Worm (Caenorhabditis elegans) whole organism, mixed stage, embryonic: ENCODE measurements around the gene C45G9.14.

ENCODE experiments used
- M03D4.4 ChIP-seq: sonication (generic microtip); optimal IDR thresholded peaks from 2 replicates; lab custom pipeline; 2017; ENCODE audit warnings: mild to moderate bottlenecking, missing genetic modification characterization, missing compliant biosample characterization
- bed-3 ChIP-seq: fragments of 200-800 bp; sonication (Bioruptor generic); optimal IDR thresholded peaks from 3 replicates; lab custom pipeline; 2018; ENCODE audit warnings: mild to moderate bottlenecking, missing genetic modification characterization, moderate library complexity, missing compliant biosample characterization
- blmp-1 ChIP-seq: fragments of 150-350 bp; optimal IDR thresholded peaks from 2 replicates; lab custom pipeline; 2014; ENCODE audit warnings: missing biosample characterization, missing genetic modification characterization
- ceh-39 ChIP-seq: fragments of 150-350 bp; optimal IDR thresholded peaks from 2 replicates; lab custom pipeline; 2014; ENCODE audit warnings: missing biosample characterization, missing genetic modification characterization
- ceh-43 ChIP-seq: fragments of 200-800 bp; sonication (Bioruptor generic); optimal IDR thresholded peaks from 2 replicates; lab custom pipeline; 2018; ENCODE audit warnings: mild to moderate bottlenecking, missing genetic modification characterization, moderate library complexity, missing compliant biosample characterization
- ceh-83 ChIP-seq: fragments of 200-800 bp; sonication (Bioruptor generic); optimal IDR thresholded peaks from 2 replicates; lab custom pipeline; 2018; ENCODE audit warnings: mild to moderate bottlenecking, missing genetic modification characterization, missing compliant biosample characterization
- ces-1 ChIP-seq: fragments of 150-350 bp; optimal IDR thresholded peaks from 2 replicates; lab custom pipeline; 2014; ENCODE audit warnings: missing biosample characterization, missing genetic modification reagents, missing genetic modification characterization
- cnd-1 ChIP-seq: fragments of 200-800 bp; sonication (Bioruptor generic); optimal IDR thresholded peaks from 2 replicates; lab custom pipeline; 2018; ENCODE audit warnings: mild to moderate bottlenecking, missing genetic modification characterization, missing compliant biosample characterization
- drap-1 ChIP-seq: fragments of 200-800 bp; sonication (Bioruptor generic); optimal IDR thresholded peaks from 3 replicates; lab custom pipeline; 2018; ENCODE audit warnings: mild to moderate bottlenecking, missing genetic modification characterization, missing compliant biosample characterization
- elt-1 ChIP-seq: sonication (generic microtip); optimal IDR thresholded peaks from 2 replicates; lab custom pipeline; 2017; ENCODE audit warnings: missing genetic modification characterization, mild to moderate bottlenecking, missing compliant biosample characterization, antibody characterized with exemption, moderate library complexity, borderline replicate concordance; ENCODE audit not compliant: insufficient read depth
- elt-3 ChIP-seq: fragments of 150-350 bp; optimal IDR thresholded peaks from 2 replicates; lab custom pipeline; 2014; ENCODE audit warnings: missing biosample characterization, missing genetic modification characterization
- flh-1 ChIP-seq: fragments of 200-800 bp; sonication (Bioruptor generic); optimal IDR thresholded peaks from 2 replicates; lab custom pipeline; 2018; ENCODE audit warnings: mild to moderate bottlenecking, missing genetic modification characterization, moderate library complexity, missing compliant biosample characterization
- ham-2 ChIP-seq: fragments of 200-800 bp; sonication (Bioruptor generic); optimal IDR thresholded peaks from 2 replicates; lab custom pipeline; 2018; ENCODE audit warnings: mild to moderate bottlenecking, missing genetic modification characterization, missing compliant biosample characterization
- hlh-1 ChIP-seq: fragments of 150-350 bp; optimal IDR thresholded peaks from 2 replicates; lab custom pipeline; 2014; ENCODE audit warnings: missing biosample characterization, missing genetic modification reagents, missing genetic modification characterization
- lin-13 ChIP-seq: fragments of 150-350 bp; optimal IDR thresholded peaks from 2 replicates; lab custom pipeline; 2014; ENCODE audit warnings: missing biosample characterization, missing genetic modification characterization
- lin-32 ChIP-seq: fragments of 200-800 bp; sonication (Bioruptor generic); optimal IDR thresholded peaks from 2 replicates; lab custom pipeline; 2018; ENCODE audit warnings: mild to moderate bottlenecking, missing genetic modification characterization, missing compliant biosample characterization
- lsy-2 ChIP-seq: fragments of 150-350 bp; optimal IDR thresholded peaks from 2 replicates; lab custom pipeline; 2014; ENCODE audit warnings: missing biosample characterization, missing genetic modification characterization
- mab-5 ChIP-seq: fragments of 150-350 bp; optimal IDR thresholded peaks from 2 replicates; lab custom pipeline; 2014; ENCODE audit warnings: missing biosample characterization, missing genetic modification characterization
- mep-1 ChIP-seq: fragments of 150-350 bp; optimal IDR thresholded peaks from 2 replicates; lab custom pipeline; 2017; ENCODE audit warnings: missing biosample characterization, missing genetic modification reagents, missing genetic modification characterization, inconsistent platforms
- mls-2 ChIP-seq: sonication (generic microtip); optimal IDR thresholded peaks from 2 replicates; lab custom pipeline; 2016; ENCODE audit warnings: mild to moderate bottlenecking, missing genetic modification characterization, moderate library complexity, missing compliant biosample characterization
- nhr-12 ChIP-seq: fragments of 150-350 bp; optimal IDR thresholded peaks from 2 replicates; lab custom pipeline; 2014; ENCODE audit warnings: missing biosample characterization, missing genetic modification characterization
- nhr-2 ChIP-seq: fragments of 150-350 bp; optimal IDR thresholded peaks from 2 replicates; lab custom pipeline; 2014; ENCODE audit warnings: missing biosample characterization, missing genetic modification characterization
- nhr-237 ChIP-seq: fragments of 150-350 bp; optimal IDR thresholded peaks from 2 replicates; lab custom pipeline; 2014; ENCODE audit warnings: missing biosample characterization, missing genetic modification characterization
- nhr-28 ChIP-seq: fragments of 150-350 bp; optimal IDR thresholded peaks from 2 replicates; lab custom pipeline; 2014; ENCODE audit warnings: missing biosample characterization, missing genetic modification characterization
- nhr-76 ChIP-seq: sonication (generic microtip); optimal IDR thresholded peaks from 2 replicates; lab custom pipeline; 2017; ENCODE audit warnings: missing biosample characterization, missing genetic modification characterization
- pha-4 ChIP-seq: fragments of 150-350 bp; optimal IDR thresholded peaks from 2 replicates; lab custom pipeline; 2018; ENCODE audit warnings: missing biosample characterization, missing genetic modification reagents, missing genetic modification characterization
- sem-2 ChIP-seq: fragments of 200-800 bp; sonication (Bioruptor generic); optimal IDR thresholded peaks from 2 replicates; lab custom pipeline; 2018; ENCODE audit warnings: mild to moderate bottlenecking, missing genetic modification characterization, missing compliant biosample characterization
- snpc-4 ChIP-seq: fragments of 150-350 bp; optimal IDR thresholded peaks from 2 replicates; lab custom pipeline; 2014; ENCODE audit warnings: missing biosample characterization, missing genetic modification characterization
- sptf-1 ChIP-seq: sonication (generic microtip); optimal IDR thresholded peaks from 2 replicates; lab custom pipeline; 2017; ENCODE audit warnings: mild to moderate bottlenecking, missing genetic modification characterization, moderate library complexity, missing compliant biosample characterization
- tbx-8 ChIP-seq: fragments of 200-800 bp; sonication (Bioruptor generic); optimal IDR thresholded peaks from 2 replicates; lab custom pipeline; 2018; ENCODE audit warnings: mild to moderate bottlenecking, missing genetic modification characterization, moderate library complexity, missing compliant biosample characterization
- unc-120 ChIP-seq: sonication (generic microtip); optimal IDR thresholded peaks from 2 replicates; lab custom pipeline; 2017; ENCODE audit warnings: missing genetic modification characterization, missing compliant biosample characterization; ENCODE audit not compliant: poor library complexity, severe bottlenecking
- unc-39 ChIP-seq: fragments of 150-350 bp; optimal IDR thresholded peaks from 2 replicates; lab custom pipeline; 2014; ENCODE audit warnings: missing biosample characterization, missing genetic modification characterization
- unc-62 ChIP-seq: fragments of 150-350 bp; optimal IDR thresholded peaks from 2 replicates; lab custom pipeline; 2014; ENCODE audit warnings: missing biosample characterization, missing genetic modification reagents, missing genetic modification characterization
- zip-8 ChIP-seq: fragments of 150-350 bp; optimal IDR thresholded peaks from 2 replicates; lab custom pipeline; 2014; ENCODE audit warnings: missing biosample characterization, missing genetic modification characterization
- ztf-11 ChIP-seq: fragments of 150-350 bp; optimal IDR thresholded peaks from 2 replicates; lab custom pipeline; 2014; ENCODE audit warnings: missing biosample characterization, missing genetic modification characterization

C45G9.14 gene

DNA sequence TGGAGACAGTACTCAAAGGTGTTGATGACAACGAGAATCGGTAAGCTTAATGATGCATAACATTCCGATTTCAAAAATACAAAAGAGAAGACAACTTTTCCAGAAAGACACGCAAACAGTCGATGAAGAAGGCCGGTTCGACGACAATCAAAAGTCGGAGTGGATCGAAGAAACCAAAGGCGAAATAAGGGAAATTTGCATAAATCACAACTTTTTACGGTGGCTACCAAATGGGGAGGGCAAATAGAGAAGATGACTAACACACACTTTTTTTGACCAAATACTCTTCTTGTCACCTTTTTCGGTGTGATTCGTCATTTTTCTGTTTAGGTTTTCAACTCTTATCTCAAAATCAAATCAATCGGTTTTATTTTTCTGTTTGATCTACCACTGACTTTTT, 8.7 kb upstream of the C45G9.14 start, which contains the start of gene C45G9.6:
C45G9.6 (plus strand) TSS at position 301 of the 400 bp plus-strand sequence.
- TF ChIP-seq blmp-1 (no peak), elt-3 (tag; lab: Kevin White, UChicago) (no peak), drap-1 (GFP tag; lab: Kevin White, UChicago) (no peak), unc-39 (tag; lab: Kevin White, UChicago) (no peak), mab-5 (no peak), nhr-2 (tag; lab: Kevin White, UChicago) (no peak), M03D4.4 (tag; lab: Kevin White, UChicago) (no peak), mls-2 (no peak), elt-1 (tag; lab: Kevin White, UChicago) (no peak), tbx-8 (GFP tag; lab: Kevin White, UChicago) (no peak), ham-2 (GFP tag; lab: Kevin White, UChicago) (no peak)

DNA sequence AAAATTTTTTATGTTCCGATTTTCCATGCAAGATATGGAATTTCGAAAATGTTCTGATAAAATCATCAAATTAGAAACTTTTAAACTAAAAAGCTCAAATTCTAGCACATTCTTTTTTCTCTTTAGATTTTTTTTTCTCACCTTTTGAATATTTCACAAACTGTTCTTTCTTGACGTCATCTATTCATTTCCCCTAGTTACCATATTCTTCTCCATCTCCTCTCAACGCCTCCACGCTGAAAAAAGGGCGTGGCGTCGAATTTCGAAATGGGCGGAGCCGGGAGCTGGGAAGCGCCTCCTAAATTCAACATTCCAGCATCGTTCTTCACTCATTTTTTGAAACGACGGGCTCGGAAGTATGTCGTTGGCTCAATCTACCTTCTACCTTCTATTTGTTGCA, 2.7 kb upstream of the C45G9.14 start, which contains the start of gene nlp-43:
nlp-43 (plus strand) TSS at position 301 of the 400 bp plus-strand sequence.
- TF ChIP-seq nhr-237 (no peak), zip-8 (no peak), mls-2 (no peak), lin-13 (tag; lab: Kevin White, UChicago) (no peak), sptf-1 (tag; lab: Kevin White, UChicago) (no peak), hlh-1 (tag; lab: Kevin White, UChicago) (no peak), blmp-1 (no peak)

- TF ChIP-seq unc-62 (GFP tag; lab: Kevin White, UChicago) (no peak), elt-1 (tag; lab: Kevin White, UChicago) (no peak), mep-1 (tag; lab: Kevin White, UChicago) (peak; percentile 63), M03D4.4 (tag; lab: Kevin White, UChicago) (no peak), nhr-2 (tag; lab: Kevin White, UChicago) (no peak), unc-39 (tag; lab: Kevin White, UChicago) (no peak), nhr-76 (tag; lab: Kevin White, UChicago) (no peak), sem-2 (GFP tag; lab: Kevin White, UChicago) (no peak), lsy-2 (no peak), snpc-4 (tag; lab: Kevin White, UChicago) (no peak), ces-1 (GFP tag; lab: Kevin White, UChicago) (peak; percentile 91), ceh-83 (GFP tag; lab: Kevin White, UChicago) (no peak), nhr-12 (tag; lab: Kevin White, UChicago) (no peak), ham-2 (GFP tag; lab: Kevin White, UChicago) (no peak), ztf-11 (tag; lab: Kevin White, UChicago) (no peak)
Measured at ce11 chrIII:5047175-5047574, 2.4 kb downstream of the C45G9.14 start, which contains the start of gene txbp-3. TSS of gene txbp-3 (minus strand) at chrIII:5047459.

- no peak for TF ChIP-seq ces-1 (GFP tag; lab: Kevin White, UChicago)
- no peak for TF ChIP-seq snpc-4 (tag; lab: Kevin White, UChicago)
- TF ChIP-seq nhr-237: no peak
- no peak for TF ChIP-seq elt-3 (tag; lab: Kevin White, UChicago)
- TF ChIP-seq drap-1 (GFP tag; lab: Kevin White, UChicago): no peak
- TF ChIP-seq nhr-2 (tag; lab: Kevin White, UChicago): no peak
- TF ChIP-seq bed-3: no peak
- TF ChIP-seq cnd-1 (tag; lab: Kevin White, UChicago): no peak
- TF ChIP-seq unc-120: no peak
- TF ChIP-seq lin-13 (tag; lab: Kevin White, UChicago): no peak
- no peak for TF ChIP-seq ceh-39 (tag; lab: Kevin White, UChicago)
- TF ChIP-seq elt-1 (tag; lab: Kevin White, UChicago): no peak
- no peak for TF ChIP-seq mls-2
- no peak for TF ChIP-seq ceh-43 (GFP tag; lab: Kevin White, UChicago)
- no peak for TF ChIP-seq pha-4 (tag; lab: Kevin White, UChicago)
Measured at ce11 chrIII:5047740-5048139, 2.9 kb downstream of the C45G9.14 start, which contains the start of gene C45G9.5. TSS of gene C45G9.5 (plus strand) at chrIII:5048117.

DNA sequence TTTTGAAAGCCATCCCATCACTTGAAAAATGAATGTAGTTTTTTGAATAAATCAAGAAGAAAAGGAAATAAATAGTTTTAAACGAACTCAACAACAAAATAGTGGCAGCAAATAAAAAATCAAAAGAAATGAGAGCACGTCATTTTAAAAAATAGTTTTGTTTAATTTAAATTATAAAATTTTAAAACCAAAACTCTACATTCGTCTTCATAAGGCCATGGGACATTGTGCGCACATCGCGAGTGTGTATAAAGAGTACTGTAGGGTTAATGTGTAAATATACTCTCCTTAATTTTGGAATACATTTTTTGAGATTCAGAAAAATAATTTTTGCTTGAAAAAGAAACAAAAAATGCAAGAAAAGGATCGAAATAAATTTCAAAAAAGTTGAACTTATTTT, 7.1 kb downstream of the C45G9.14 start, which contains the start of gene C45G9.15:
C45G9.15 (minus strand) TSS at position 101 of the 400 bp plus-strand sequence.
- TF ChIP-seq sem-2 (GFP tag; lab: Kevin White, UChicago): no peak
- no peak for TF ChIP-seq unc-39 (tag; lab: Kevin White, UChicago)
- TF ChIP-seq sptf-1 (tag; lab: Kevin White, UChicago): no peak
- no peak for TF ChIP-seq lsy-2
- TF ChIP-seq M03D4.4 (tag; lab: Kevin White, UChicago): no peak
- no peak for TF ChIP-seq hlh-1 (tag; lab: Kevin White, UChicago)
- no peak for TF ChIP-seq ceh-39 (tag; lab: Kevin White, UChicago)
- TF ChIP-seq cnd-1 (tag; lab: Kevin White, UChicago): no peak
- TF ChIP-seq nhr-28 (tag; lab: Kevin White, UChicago): no peak
- TF ChIP-seq snpc-4 (tag; lab: Kevin White, UChicago): no peak
- no peak for TF ChIP-seq flh-1
- no peak for TF ChIP-seq mep-1 (tag; lab: Kevin White, UChicago)
- TF ChIP-seq elt-1 (tag; lab: Kevin White, UChicago): no peak
- no peak for TF ChIP-seq tbx-8 (GFP tag; lab: Kevin White, UChicago)
- no peak for TF ChIP-seq pha-4 (tag; lab: Kevin White, UChicago)
- no peak for TF ChIP-seq zip-8
- TF ChIP-seq nhr-237: no peak
- TF ChIP-seq mls-2: no peak
- no peak for TF ChIP-seq elt-3 (tag; lab: Kevin White, UChicago)
- TF ChIP-seq lin-32: no peak
